ENCODE assay signal across 4 worm cellular contexts in the genomic region with DNA sequence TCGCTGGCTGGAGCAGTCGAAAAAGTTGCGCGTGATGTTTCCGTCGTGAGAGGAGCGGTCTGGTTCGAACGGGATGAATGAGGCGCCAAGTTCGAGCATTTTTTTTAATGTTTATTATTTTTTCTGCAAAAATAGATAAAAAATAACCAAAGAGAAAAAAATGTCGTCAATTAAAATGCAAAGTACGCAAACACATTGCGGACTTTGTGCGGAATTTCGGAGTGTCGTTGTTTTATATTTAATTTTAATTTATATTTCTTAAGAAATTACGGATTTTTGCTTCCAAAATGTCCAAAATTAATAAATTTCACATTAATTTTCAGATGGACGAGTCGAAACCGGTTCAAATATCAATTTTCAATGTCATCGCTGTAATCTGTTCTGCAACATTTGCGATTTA.
TF ChIP-seq lines count a peak whose summit lies in the region.

A gene (plus strand): TSS at position 78 of the 400 bp plus-strand sequence.
A gene (minus strand): TSS at position 133 of the 400 bp plus-strand sequence.

TF ChIP-seq in whole organism, L1 larva, 84 proteins besides CTCF, POLR2A, EP300 and RAD21 (continued from another document):
- TF ChIP-seq nhr-237 (tag; optimal IDR thresholded peaks at IDR 0.05; lab: Kevin White, UChicago) (no peak), nhr-20 (tag; optimal IDR thresholded peaks at IDR 0.05; lab: Kevin White, UChicago) (peak; percentile 83), ets-5 (GFP tag; IDR thresholded peaks at IDR 0.05; lab: Robert Waterston, UW) (no peak), tlp-1 (tag; optimal IDR thresholded peaks at IDR 0.05; lab: Kevin White, UChicago) (no peak), mab-9 (GFP tag; IDR thresholded peaks at IDR 0.05; lab: Robert Waterston, UW) (no peak), efl-1 (optimal IDR thresholded peaks at IDR 0.05; lab: Kevin White, UChicago) (peak; percentile 57 to 79), efl-1 (GFP tag; optimal IDR thresholded peaks at IDR 0.05 in 1 of 2; lab: Kevin White, UChicago) (peak; percentile 81 to 96), swsn-7 (tag; optimal IDR thresholded peaks at IDR 0.05; lab: Kevin White, UChicago) (peak; percentile 82), lin-15B (tag; optimal IDR thresholded peaks at IDR 0.05; lab: Kevin White, UChicago) (peak; percentile 76), ceh-82 (tag; optimal IDR thresholded peaks at IDR 0.05; lab: Kevin White, UChicago) (peak; percentile 52 to 71 (median 70)), lsy-2 (tag; optimal IDR thresholded peaks at IDR 0.05; lab: Kevin White, UChicago) (peak; percentile 80 to 85), nhr-76 (tag; optimal IDR thresholded peaks at IDR 0.05; lab: Kevin White, UChicago) (no peak), nhr-19 (GFP tag; conservative IDR thresholded peaks at IDR 0.05; lab: Robert Waterston, UW) (peak; percentile 69), fkh-8 (tag; optimal IDR thresholded peaks at IDR 0.05; lab: Kevin White, UChicago) (peak; percentile 16), jun-1 (tag; optimal IDR thresholded peaks at IDR 0.05; lab: Kevin White, UChicago) (peak; percentile 5), lin-35 (GFP tag; optimal IDR thresholded peaks at IDR 0.05; lab: Kevin White, UChicago) (peak; percentile 80 to 82), pax-3 (tag; optimal IDR thresholded peaks at IDR 0.05; lab: Kevin White, UChicago) (no peak), snpc-4 (tag; optimal IDR thresholded peaks at IDR 0.05; lab: Kevin White, UChicago) (peak; percentile 73), egl-13 (tag; optimal IDR thresholded peaks at IDR 0.05; lab: Kevin White, UChicago) (peak; percentile 64), elt-3 (tag; optimal IDR thresholded peaks at IDR 0.05; lab: Kevin White, UChicago) (peak in 2 of 6 experiments; percentile 41 to 72)

TF ChIP-seq in whole organism, L2 larva, 48 proteins besides CTCF, POLR2A, EP300 and RAD21 (continued from another document):
- no peak for TF ChIP-seq nhr-6 (tag; optimal IDR thresholded peaks at IDR 0.05; lab: Kevin White, UChicago)
- TF ChIP-seq nhr-23 (tag; optimal IDR thresholded peaks at IDR 0.05; lab: Kevin White, UChicago) = no peak
- no peak for TF ChIP-seq egl-27 (tag; optimal IDR thresholded peaks at IDR 0.05; lab: Kevin White, UChicago)
- TF ChIP-seq ZK546.5 (tag; optimal IDR thresholded peaks at IDR 0.05; lab: Kevin White, UChicago) = no peak
- no peak for TF ChIP-seq R02D3.7 (tag; optimal IDR thresholded peaks at IDR 0.05; lab: Kevin White, UChicago)
- peak; percentile 55 for TF ChIP-seq nhr-21 (tag; optimal IDR thresholded peaks at IDR 0.05; lab: Kevin White, UChicago)
- no peak for TF ChIP-seq mbf-1 (tag; optimal IDR thresholded peaks at IDR 0.05; lab: Kevin White, UChicago)
- TF ChIP-seq fos-1 (tag; optimal IDR thresholded peaks at IDR 0.05; lab: Kevin White, UChicago) = peak; percentile 18
- no peak for TF ChIP-seq nhr-12 (tag; optimal IDR thresholded peaks at IDR 0.05; lab: Kevin White, UChicago)

TF ChIP-seq in whole organism, L3 larva, 47 proteins besides CTCF, POLR2A, EP300 and RAD21 (continued from another document):
- TF ChIP-seq ZK546.5 (tag; optimal IDR thresholded peaks at IDR 0.05; lab: Kevin White, UChicago) = no peak
- no peak for TF ChIP-seq mml-1 (tag; optimal IDR thresholded peaks at IDR 0.05; lab: Kevin White, UChicago)
TF ChIP-seq in whole organism, L3 larva: peak in this region for 10.

TF ChIP-seq in whole organism, L4 larva, 104 proteins besides CTCF, POLR2A, EP300 and RAD21 (continued from another document):
- TF ChIP-seq T20F7.1 (GFP tag; optimal IDR thresholded peaks at IDR 0.05; lab: Kevin White, UChicago) (peak; percentile 97), F37D6.2 (tag; optimal IDR thresholded peaks at IDR 0.05; lab: Kevin White, UChicago) (no peak), php-3 (GFP tag; IDR thresholded peaks at IDR 0.05; lab: Robert Waterston, UW) (no peak), mes-2 (tag; optimal IDR thresholded peaks at IDR 0.05; lab: Kevin White, UChicago; ENCODE audit: poor library complexity, severe bottlenecking) (peak; percentile 87), ztf-7 (tag; optimal IDR thresholded peaks at IDR 0.05; lab: Kevin White, UChicago) (peak; percentile 13), ctbp-1 (GFP tag; IDR thresholded peaks at IDR 0.05; lab: Robert Waterston, UW) (no peak), madf-5 (GFP tag; IDR thresholded peaks at IDR 0.05; lab: Robert Waterston, UW) (no peak), cey-2 (tag; optimal IDR thresholded peaks at IDR 0.05; lab: Kevin White, UChicago; ENCODE audit: borderline replicate concordance, insufficient read depth) (no peak), pha-4 (GFP tag; IDR thresholded peaks at IDR 0.05; lab: Robert Waterston, UW) (no peak), pha-4 (tag; optimal IDR thresholded peaks at IDR 0.05; lab: Kevin White, UChicago) (peak; percentile 18), fos-1 (tag; optimal IDR thresholded peaks at IDR 0.05; lab: Kevin White, UChicago) (no peak), spr-1 (tag; optimal IDR thresholded peaks at IDR 0.05; lab: Kevin White, UChicago) (no peak), nhr-41 (GFP tag; IDR thresholded peaks at IDR 0.05; lab: Robert Waterston, UW) (no peak), nhr-76 (tag; optimal IDR thresholded peaks at IDR 0.05; lab: Kevin White, UChicago) (no peak), spr-3 (GFP tag; optimal IDR thresholded peaks at IDR 0.05; lab: Kevin White, UChicago) (no peak), dmd-9 (GFP tag; IDR thresholded peaks at IDR 0.05; lab: Robert Waterston, UW) (no peak), lin-13 (GFP tag; optimal IDR thresholded peaks at IDR 0.05; lab: Kevin White, UChicago) (no peak), lsy-2 (tag; optimal IDR thresholded peaks at IDR 0.05; lab: Kevin White, UChicago) (peak in 1 of 2 experiments; percentile 90), nhr-237 (tag; optimal IDR thresholded peaks at IDR 0.05; lab: Kevin White, UChicago) (no peak), ZK546.5 (tag; optimal IDR thresholded peaks at IDR 0.05; lab: Kevin White, UChicago) (no peak), tag-97 (GFP tag; IDR thresholded peaks at IDR 0.05; lab: Robert Waterston, UW) (no peak), ceh-28 (tag; optimal IDR thresholded peaks at IDR 0.05; lab: Kevin White, UChicago) (no peak), saeg-2 (GFP tag; IDR thresholded peaks at IDR 0.05; lab: Robert Waterston, UW) (no peak), zip-2 (tag; optimal IDR thresholded peaks at IDR 0.05; lab: Kevin White, UChicago) (no peak), mxl-3 (GFP tag; optimal IDR thresholded peaks at IDR 0.05; lab: Kevin White, UChicago) (no peak), rbr-2 (tag; optimal IDR thresholded peaks at IDR 0.05; lab: Kevin White, UChicago) (peak; percentile 49), F49E8.2 (tag; optimal IDR thresholded peaks at IDR 0.05; lab: Kevin White, UChicago; ENCODE audit: borderline replicate concordance) (no peak), nhr-102 (tag; optimal IDR thresholded peaks at IDR 0.05; lab: Kevin White, UChicago) (no peak), unc-130 (GFP tag; optimal IDR thresholded peaks at IDR 0.05; lab: Kevin White, UChicago) (no peak), attf-4 (tag; optimal IDR thresholded peaks at IDR 0.05; lab: Kevin White, UChicago) (no peak), madf-9 (GFP tag; conservative IDR thresholded peaks at IDR 0.05; lab: Robert Waterston, UW) (no peak), dpl-1 (GFP tag; optimal IDR thresholded peaks at IDR 0.05; lab: Kevin White, UChicago) (peak; percentile 86), ceh-32 (tag; optimal IDR thresholded peaks at IDR 0.05; lab: Kevin White, UChicago; ENCODE audit: poor library complexity) (no peak), Y105C5A.15 (GFP tag; IDR thresholded peaks at IDR 0.05; lab: Robert Waterston, UW) (no peak), fkh-10 (GFP tag; optimal IDR thresholded peaks at IDR 0.05; lab: Kevin White, UChicago) (no peak), dmd-8 (GFP tag; IDR thresholded peaks at IDR 0.05; lab: Robert Waterston, UW) (no peak)
TF ChIP-seq in whole organism, L4 larva: peak in this region for 12.
